Worm (Caenorhabditis elegans) whole organism, midembryonic: ENCODE data around the gene frm-8.

Source experiments
- flt-1 ChIP-seq: fragments of 200-800 bp; sonication (Bioruptor generic); IDR thresholded peaks from 2 replicates; pipeline ENCODE4 v1.3.6; 2022; ENCODE audit warnings: missing genetic modification characterization, missing compliant biosample characterization
- med-1 ChIP-seq: sonication (generic microtip); optimal IDR thresholded peaks from 2 replicates; lab custom pipeline; 2017; ENCODE audit warnings: missing genetic modification characterization, mild to moderate bottlenecking, missing compliant biosample characterization, antibody characterized with exemption, missing genetic modification reagents; ENCODE audit not compliant: insufficient read depth
- ref-1 ChIP-seq: fragments of 200-800 bp; sonication (Bioruptor generic); conservative IDR thresholded peaks from 2 replicates; pipeline ENCODE4 v1.3.6; 2022; ENCODE audit warnings: missing genetic modification reagents, missing genetic modification characterization, missing compliant biosample characterization
- tab-1 ChIP-seq: fragments of 200-800 bp; sonication (Bioruptor generic); IDR thresholded peaks from 2 replicates; pipeline ENCODE4 v1.3.6; 2022; ENCODE audit warnings: missing genetic modification characterization, missing compliant biosample characterization
- ztf-23 ChIP-seq: fragments of 200-800 bp; sonication (Bioruptor generic); IDR thresholded peaks from 2 replicates; pipeline ENCODE4 v1.3.6; 2022; ENCODE audit warnings: missing genetic modification reagents, missing genetic modification characterization, missing compliant biosample characterization

DNA sequence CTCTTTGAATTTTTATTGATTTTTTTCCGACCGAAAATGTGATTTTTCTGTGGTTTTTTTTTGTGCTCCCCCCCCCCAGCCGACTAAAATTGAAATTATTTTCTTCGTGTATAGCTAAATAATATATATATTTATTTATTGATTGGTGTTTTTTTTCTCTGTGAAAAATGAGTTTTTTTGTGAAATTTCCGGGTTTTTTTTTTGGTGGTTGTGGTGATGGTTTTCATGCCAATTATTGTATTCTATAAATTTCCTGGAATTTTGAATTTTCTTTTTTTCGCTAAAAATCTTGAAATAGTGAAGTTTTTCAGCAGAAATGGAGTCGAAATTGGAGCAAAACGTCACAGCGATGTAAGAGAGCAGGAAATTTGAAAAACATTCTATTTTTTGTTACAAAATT is 35.6 kb downstream of the frm-8 start, which contains the start of gene lmtr-5:
- TF ChIP-seq tab-1 (GFP tag; lab: Robert Waterston, UW) (no peak), ref-1 (GFP tag; lab: Robert Waterston, UW) (no peak), ztf-23 (no peak), flt-1 (GFP tag; lab: Robert Waterston, UW) (no peak), med-1 (no peak)
